Fruit fly (Drosophila melanogaster): ENCODE data around the gene CG7564.

dm6 chr3L:17569737-17570546 lies 55.8 kb downstream of the CG7564 start:
- TF ChIP-seq CG7101 (tag; optimal IDR thresholded peaks at IDR 0.05) (no peak), pad (GFP tag; optimal IDR thresholded peaks at IDR 0.05) (peak; percentile 43), cic (GFP tag; optimal IDR thresholded peaks at IDR 0.05) (no peak)

Measured in whole organism, adult.